Worm (Caenorhabditis elegans) whole organism, young adult: ENCODE data around the gene srx-39.

Source experiments
- F33H1.4 ChIP-seq: fragments of 200-800 bp; sonication (Bioruptor generic); IDR thresholded peaks from 2 replicates; pipeline ENCODE4 v1.3.6; 2022; ENCODE audit warnings: missing genetic modification reagents, missing genetic modification characterization, missing compliant biosample characterization
- K11D2.4 ChIP-seq: fragments of 200-800 bp; sonication (Bioruptor generic); IDR thresholded peaks from 2 replicates; pipeline ENCODE4 v1.3.6; 2022; ENCODE audit warnings: missing genetic modification reagents, missing genetic modification characterization, missing compliant biosample characterization
- T07F8.4 ChIP-seq: sonication (generic microtip); optimal IDR thresholded peaks from 2 replicates; lab custom pipeline; 2016; ENCODE audit warnings: mild to moderate bottlenecking, missing genetic modification characterization, moderate library complexity, missing compliant biosample characterization
- Y56A3A.18 ChIP-seq: fragments of 200-800 bp; sonication (Bioruptor generic); IDR thresholded peaks from 2 replicates; pipeline ENCODE4 v1.3.6; 2022; ENCODE audit warnings: missing genetic modification reagents, missing genetic modification characterization, missing compliant biosample characterization
- Y67H2A.10 ChIP-seq: fragments of 200-800 bp; sonication (Bioruptor generic); conservative IDR thresholded peaks from 2 replicates; pipeline ENCODE4 v1.3.6; 2022; ENCODE audit warnings: missing genetic modification reagents, missing genetic modification characterization, missing compliant biosample characterization
- aptf-3 ChIP-seq: fragments of 200-800 bp; sonication (Bioruptor generic); IDR thresholded peaks from 2 replicates; pipeline ENCODE4 v1.3.6; 2022; ENCODE audit warnings: missing genetic modification characterization, missing compliant biosample characterization
- bed-2 ChIP-seq: fragments of 200-800 bp; sonication (Bioruptor generic); IDR thresholded peaks from 2 replicates; pipeline ENCODE4 v1.3.6; 2022; ENCODE audit warnings: missing genetic modification reagents, missing genetic modification characterization, missing compliant biosample characterization
- cebp-1 ChIP-seq, 2 experiments: fragments of 200-800 bp in 1 of 2; sonication (Bioruptor generic) in 1 of 2; sonication (generic microtip) in 1 of 2; IDR thresholded peaks in 1 of 2; optimal IDR thresholded peaks in 1 of 2; 2 replicates each; pipeline versions ENCODE4 v1.3.6 to Lab custom; 2017 to 2022; ENCODE audit warnings: missing compliant biosample characterization in 2 of 2, missing genetic modification characterization in 2 of 2, mild to moderate bottlenecking in 1 of 2, missing genetic modification reagents in 1 of 2, moderate library complexity in 1 of 2
- cebp-2 ChIP-seq: fragments of 200-800 bp; sonication (Bioruptor generic); IDR thresholded peaks from 2 replicates; pipeline ENCODE4 v1.3.6; 2022; ENCODE audit warnings: missing genetic modification characterization, missing compliant biosample characterization
- dpl-1 ChIP-seq: fragments of 150-350 bp; optimal IDR thresholded peaks from 2 replicates; lab custom pipeline; 2014; ENCODE audit warnings: missing biosample characterization, missing genetic modification reagents, missing genetic modification characterization
- efl-1 ChIP-seq: fragments of 150-350 bp; optimal IDR thresholded peaks from 2 replicates; lab custom pipeline; 2014; ENCODE audit warnings: missing biosample characterization, missing genetic modification reagents, missing genetic modification characterization
- him-1 ChIP-seq: sonication (generic microtip); optimal IDR thresholded peaks from 2 replicates; lab custom pipeline; 2016; ENCODE audit warnings: missing genotype, missing genetic modification reagents, missing genetic modification characterization, missing compliant biosample characterization
- hsf-1 ChIP-seq: fragments of 200-800 bp; sonication (Bioruptor generic); IDR thresholded peaks from 2 replicates; pipeline ENCODE4 v1.3.6; 2022; ENCODE audit warnings: missing genetic modification reagents, missing genetic modification characterization, missing compliant biosample characterization
- lag-1 ChIP-seq: fragments of 200-800 bp; sonication (Bioruptor generic); IDR thresholded peaks from 2 replicates; pipeline ENCODE4 v1.3.6; 2022; ENCODE audit warnings: missing genetic modification reagents, missing genetic modification characterization, missing compliant biosample characterization
- let-607 ChIP-seq, 2 experiments: fragments of 200-800 bp in 1 of 2; sonication (Bioruptor generic) in 1 of 2; sonication (generic microtip) in 1 of 2; optimal IDR thresholded peaks; 2 replicates each; lab custom pipeline; 2016 to 2018; ENCODE audit warnings: mild to moderate bottlenecking in 2 of 2, missing compliant biosample characterization in 2 of 2, missing genetic modification characterization in 2 of 2, moderate library complexity in 2 of 2, missing genotype in 1 of 2
- lin-35 ChIP-seq, 3 experiments: fragments of 150-350 bp in 2 of 3; sonication (generic microtip) in 1 of 3; optimal IDR thresholded peaks; 2 replicates each; lab custom pipeline; 2014 to 2018; ENCODE audit warnings: missing biosample characterization in 3 of 3, missing genetic modification characterization in 3 of 3, missing genetic modification reagents in 3 of 3
- lin-40 ChIP-seq: sonication (generic microtip); optimal IDR thresholded peaks from 2 replicates; lab custom pipeline; 2016; ENCODE audit warnings: missing genetic modification characterization, mild to moderate bottlenecking, missing compliant biosample characterization, missing genotype, missing genetic modification reagents
- lin-54 ChIP-seq: fragments of 200-800 bp; sonication (Bioruptor generic); optimal IDR thresholded peaks from 2 replicates; lab custom pipeline; 2018; ENCODE audit warnings: mild to moderate bottlenecking, missing genetic modification characterization, missing compliant biosample characterization
- lsl-1 ChIP-seq: fragments of 200-800 bp; sonication (Bioruptor generic); optimal IDR thresholded peaks from 2 replicates; lab custom pipeline; 2018; ENCODE audit warnings: mild to moderate bottlenecking, missing genetic modification characterization, moderate library complexity, missing compliant biosample characterization
- madf-6 ChIP-seq: fragments of 200-800 bp; sonication (Bioruptor generic); IDR thresholded peaks from 2 replicates; pipeline ENCODE4 v1.3.6; 2022; ENCODE audit warnings: missing genetic modification reagents, missing genetic modification characterization, missing compliant biosample characterization
- madf-8 ChIP-seq: fragments of 200-800 bp; sonication (Bioruptor generic); conservative IDR thresholded peaks from 2 replicates; pipeline ENCODE4 v1.3.6; 2022; ENCODE audit warnings: missing genetic modification reagents, missing genetic modification characterization, missing compliant biosample characterization
- mcd-1 ChIP-seq: fragments of 200-800 bp; sonication (Bioruptor generic); IDR thresholded peaks from 2 replicates; pipeline ENCODE4 v1.3.6; 2022; ENCODE audit warnings: missing genetic modification reagents, missing genetic modification characterization, missing compliant biosample characterization
- mel-28 ChIP-seq: sonication (generic microtip); optimal IDR thresholded peaks from 2 replicates; lab custom pipeline; 2016; ENCODE audit warnings: borderline replicate concordance, mild to moderate bottlenecking, missing genetic modification characterization, missing compliant biosample characterization
- nfya-1 ChIP-seq: sonication (generic microtip); optimal IDR thresholded peaks from 2 replicates; lab custom pipeline; 2017; ENCODE audit warnings: antibody characterized with exemption, missing compliant biosample characterization, missing genetic modification characterization, borderline replicate concordance; ENCODE audit not compliant: insufficient read depth
- nhr-120 ChIP-seq: fragments of 200-800 bp; sonication (Bioruptor generic); IDR thresholded peaks from 2 replicates; pipeline ENCODE4 v1.3.6; 2022; ENCODE audit warnings: missing genetic modification characterization, missing compliant biosample characterization
- nhr-80 ChIP-seq: sonication (generic microtip); optimal IDR thresholded peaks from 2 replicates; lab custom pipeline; 2016; ENCODE audit warnings: missing genetic modification characterization, missing compliant biosample characterization
- pha-4 ChIP-seq: fragments of 150-350 bp; sonication (generic microtip); optimal IDR thresholded peaks from 2 replicates; lab custom pipeline; 2014; ENCODE audit warnings: missing biosample characterization, missing genetic modification reagents, missing genetic modification characterization
- rcor-1 ChIP-seq: fragments of 200-800 bp; sonication (Bioruptor generic); IDR thresholded peaks from 2 replicates; pipeline ENCODE4 v1.3.6; 2022; ENCODE audit warnings: missing genetic modification reagents, missing genetic modification characterization, missing compliant biosample characterization
- snpc-3.4 ChIP-seq: sonication (generic microtip); optimal IDR thresholded peaks from 2 replicates; lab custom pipeline; 2017; ENCODE audit warnings: missing genetic modification characterization, mild to moderate bottlenecking, missing compliant biosample characterization, antibody characterized with exemption, moderate library complexity, missing genotype, missing genetic modification reagents
- tbx-9 ChIP-seq: sonication (generic microtip); optimal IDR thresholded peaks from 2 replicates; lab custom pipeline; 2016; ENCODE audit warnings: borderline replicate concordance, missing genetic modification characterization, inconsistent platforms, missing compliant biosample characterization
- xnd-1 ChIP-seq: sonication (generic microtip); optimal IDR thresholded peaks from 2 replicates; lab custom pipeline; 2016; ENCODE audit warnings: missing genotype, missing genetic modification reagents, missing genetic modification characterization, missing compliant biosample characterization
- zim-3 ChIP-seq: sonication (generic microtip); optimal IDR thresholded peaks from 2 replicates; lab custom pipeline; 2017; ENCODE audit warnings: mild to moderate bottlenecking, missing genetic modification characterization, moderate library complexity, missing compliant biosample characterization
- ztf-28 ChIP-seq: fragments of 200-800 bp; sonication (Bioruptor generic); IDR thresholded peaks from 2 replicates; pipeline ENCODE4 v1.3.6; 2022; ENCODE audit warnings: missing genetic modification reagents, missing genetic modification characterization, missing compliant biosample characterization

srx-39 gene

ce11 chrV:5157660-5158059 lies at the start of gene srx-39:
TSS of gene srx-39 (minus strand) at chrV:5157760.
- no peak for TF ChIP-seq bed-2 (GFP tag; lab: Robert Waterston, UW)
- no peak for TF ChIP-seq nhr-80 (tag; lab: Kevin White, UChicago)
- no peak for TF ChIP-seq ztf-28 (GFP tag; lab: Robert Waterston, UW)
- TF ChIP-seq madf-8 = no peak
- no peak for TF ChIP-seq pha-4 (tag; lab: Kevin White, UChicago)
- no peak for TF ChIP-seq hsf-1 (GFP tag; lab: Robert Waterston, UW)
- no peak for TF ChIP-seq cebp-1 (GFP tag; IDR thresholded peaks at IDR 0.05; lab: Robert Waterston, UW)
- no peak for TF ChIP-seq cebp-1 (tag; optimal IDR thresholded peaks at IDR 0.05; lab: Kevin White, UChicago)
- no peak for TF ChIP-seq Y67H2A.10
- no peak for TF ChIP-seq snpc-3.4 (tag; lab: Kevin White, UChicago)
- no peak for TF ChIP-seq nhr-120 (GFP tag; lab: Robert Waterston, UW)
- TF ChIP-seq T07F8.4 (tag; lab: Kevin White, UChicago) = no peak
- no peak for TF ChIP-seq him-1 (tag; lab: Kevin White, UChicago)
- no peak for TF ChIP-seq tbx-9 (tag; lab: Kevin White, UChicago)
- no peak for TF ChIP-seq aptf-3 (GFP tag; lab: Robert Waterston, UW)
- TF ChIP-seq mel-28 (tag; lab: Kevin White, UChicago) = no peak

ce11 chrV:5204127-5204526 lies 46.6 kb upstream of the srx-39 start, which contains the start of gene ttc-37:
TSS of gene ttc-37 (plus strand) at chrV:5204475.
- no peak for TF ChIP-seq aptf-3 (GFP tag; lab: Robert Waterston, UW)
- TF ChIP-seq cebp-1 (GFP tag; IDR thresholded peaks at IDR 0.05; lab: Robert Waterston, UW) = no peak
- TF ChIP-seq cebp-1 (tag; optimal IDR thresholded peaks at IDR 0.05; lab: Kevin White, UChicago) = peak; percentile 16
- TF ChIP-seq mcd-1 (GFP tag; lab: Robert Waterston, UW) = peak; percentile 94
- peak; percentile 71 for TF ChIP-seq efl-1
- TF ChIP-seq T07F8.4 (tag; lab: Kevin White, UChicago) = no peak
- peak; percentile 66 for TF ChIP-seq dpl-1 (GFP tag; lab: Kevin White, UChicago)
- TF ChIP-seq lin-54 (GFP tag; lab: Kevin White, UChicago) = peak; percentile 95
- no peak for TF ChIP-seq lag-1 (GFP tag; lab: Robert Waterston, UW)
- peak; percentile 61; the same call in 1 of the 2 replicates for TF ChIP-seq K11D2.4
- TF ChIP-seq zim-3 (tag; lab: Kevin White, UChicago) = no peak
- no peak for TF ChIP-seq rcor-1 (GFP tag; lab: Robert Waterston, UW)
- TF ChIP-seq lin-35 (GFP tag; optimal IDR thresholded peaks at IDR 0.05; lab: Kevin White, UChicago) = peak; percentile 30 to 92 (median 44)
- TF ChIP-seq madf-8 = no peak
- TF ChIP-seq lin-40 (tag; lab: Kevin White, UChicago) = peak; percentile 13
- TF ChIP-seq F33H1.4 (GFP tag; lab: Robert Waterston, UW) = no peak
- no peak for TF ChIP-seq pha-4 (tag; lab: Kevin White, UChicago)

- TF ChIP-seq cebp-2 (GFP tag; lab: Robert Waterston, UW) (no peak), Y56A3A.18 (GFP tag; lab: Robert Waterston, UW) (no peak), madf-6 (GFP tag; lab: Robert Waterston, UW) (peak; percentile 54; the same call in 1 of the 2 replicates), xnd-1 (tag; lab: Kevin White, UChicago) (peak; percentile 45), cebp-1 (GFP tag; IDR thresholded peaks at IDR 0.05; lab: Robert Waterston, UW) (no peak), cebp-1 (tag; optimal IDR thresholded peaks at IDR 0.05; lab: Kevin White, UChicago) (no peak), lsl-1 (GFP tag; lab: Kevin White, UChicago) (peak; percentile 63), K11D2.4 (no peak), bed-2 (GFP tag; lab: Robert Waterston, UW) (no peak), nhr-120 (GFP tag; lab: Robert Waterston, UW) (no peak), nfya-1 (tag; lab: Kevin White, UChicago) (no peak), let-607 (tag; optimal IDR thresholded peaks at IDR 0.05; lab: Kevin White, UChicago) (no peak)
Measured at ce11 chrV:5203643-5204042, 46.1 kb upstream of the srx-39 start.
